Fruit fly (Drosophila melanogaster) whole organism, embryonic: ENCODE results near the gene Pif1.
A peak's percentile ranks its signal among the peaks of the same experiment; 100 is the strongest.

Experiments
- BEAF-32 ChIP-seq: fragments of 200-800 bp; sonication (Bioruptor generic); optimal IDR thresholded peaks from 3 replicates; lab custom pipeline; 2017; ENCODE audit warnings: missing biosample characterization, missing genetic modification characterization, mild to moderate bottlenecking, moderate library complexity, missing genetic modification reagents
- Bgb ChIP-seq: fragments of 200-800 bp; sonication (Bioruptor generic); IDR thresholded peaks from 2 replicates; pipeline ENCODE4 v1.3.6; 2022; ENCODE audit warnings: missing biosample characterization, missing genetic modification characterization; ENCODE audit not compliant: partially characterized antibody
- C15 ChIP-seq: fragments of 200-800 bp; sonication (Bioruptor generic); IDR thresholded peaks from 3 replicates; pipeline ENCODE4 v1.3.6; 2022; ENCODE audit warnings: missing biosample characterization, missing genetic modification characterization
- CG10321 ChIP-seq: fragments of 200-800 bp; sonication (Bioruptor generic); IDR thresholded peaks from 2 replicates; pipeline ENCODE4 v1.3.6; 2022; ENCODE audit warnings: missing biosample characterization, missing genetic modification characterization
- CG10979 ChIP-seq: fragments of 200-800 bp; sonication (Bioruptor generic); optimal IDR thresholded peaks from 2 replicates; lab custom pipeline; 2018; ENCODE audit warnings: missing biosample characterization, mild to moderate bottlenecking, missing genetic modification characterization, moderate library complexity
- CG13287 ChIP-seq: fragments of 200-800 bp; sonication (Bioruptor generic); IDR thresholded peaks from 2 replicates; pipeline ENCODE4 v1.3.6; 2022; ENCODE audit warnings: missing biosample characterization, missing genetic modification characterization; ENCODE audit not compliant: partially characterized antibody
- CG14014 ChIP-seq: fragments of 200-800 bp; sonication (Bioruptor generic); IDR thresholded peaks from 2 replicates; pipeline ENCODE4 v1.3.6; 2022; ENCODE audit warnings: missing biosample characterization, missing genetic modification characterization
- CG15696 ChIP-seq: fragments of 200-800 bp; sonication (Bioruptor generic); optimal IDR thresholded peaks from 2 replicates; lab custom pipeline; 2019; ENCODE audit warnings: missing biosample characterization, mild to moderate bottlenecking, missing genetic modification characterization, moderate library complexity
- CG16813 ChIP-seq: fragments of 200-800 bp; sonication (Bioruptor generic); IDR thresholded peaks from 3 replicates; pipeline ENCODE4 v1.3.6; 2022; ENCODE audit warnings: missing biosample characterization, missing genetic modification characterization; ENCODE audit not compliant: partially characterized antibody
- CG17385 ChIP-seq: fragments of 200-800 bp; sonication (Bioruptor generic); optimal IDR thresholded peaks from 3 replicates; lab custom pipeline; 2018; ENCODE audit warnings: missing biosample characterization, mild to moderate bottlenecking, missing genetic modification characterization
- CG18619 ChIP-seq: fragments of 200-800 bp; sonication (Bioruptor generic); optimal IDR thresholded peaks from 3 replicates; lab custom pipeline; 2017; ENCODE audit warnings: missing biosample characterization, mild to moderate bottlenecking, missing genetic modification characterization
- CG31365 ChIP-seq: fragments of 200-800 bp; sonication (Bioruptor generic); optimal IDR thresholded peaks from 2 replicates; lab custom pipeline; 2018; ENCODE audit warnings: missing biosample characterization, mild to moderate bottlenecking, missing genetic modification characterization
- CG3407 ChIP-seq: fragments of 200-800 bp; sonication (Bioruptor generic); optimal IDR thresholded peaks from 2 replicates; lab custom pipeline; 2018; ENCODE audit warnings: missing biosample characterization, mild to moderate bottlenecking, missing genetic modification characterization
- CG4820 ChIP-seq: fragments of 200-800 bp; sonication (Bioruptor generic); optimal IDR thresholded peaks from 3 replicates; lab custom pipeline; 2016; ENCODE audit warnings: missing biosample characterization, missing genetic modification characterization
- CG7987 ChIP-seq: fragments of 200-800 bp; sonication (Bioruptor generic); optimal IDR thresholded peaks from 2 replicates; lab custom pipeline; 2018; ENCODE audit warnings: missing biosample characterization, mild to moderate bottlenecking, missing genetic modification characterization, moderate library complexity
- CHES-1-like ChIP-seq: fragments of 200-800 bp; sonication (Bioruptor generic); optimal IDR thresholded peaks from 2 replicates; lab custom pipeline; 2016; ENCODE audit warnings: missing biosample characterization, missing genetic modification characterization
- Camta ChIP-seq: fragments of 200-800 bp; sonication (Bioruptor generic); optimal IDR thresholded peaks from 2 replicates; lab custom pipeline; 2016; ENCODE audit warnings: missing biosample characterization, missing genetic modification characterization
- CrebB ChIP-seq: fragments of 200-800 bp; sonication (Bioruptor generic); optimal IDR thresholded peaks from 3 replicates; lab custom pipeline; 2018; ENCODE audit warnings: missing biosample characterization, mild to moderate bottlenecking, missing genetic modification characterization
- Dp ChIP-seq: fragments of 200-800 bp; sonication (Bioruptor generic); optimal IDR thresholded peaks from 2 replicates; lab custom pipeline; 2018; ENCODE audit warnings: missing biosample characterization, mild to moderate bottlenecking, missing genetic modification characterization, moderate library complexity
- Dref ChIP-seq: fragments of 200-800 bp; sonication (Bioruptor generic); IDR thresholded peaks from 2 replicates; pipeline ENCODE4 v1.3.6; 2022; ENCODE audit warnings: missing biosample characterization, missing genetic modification characterization
- E2f1 ChIP-seq: fragments of 200-800 bp; sonication (Bioruptor generic); IDR thresholded peaks from 2 replicates; pipeline ENCODE4 v1.3.6; 2022; ENCODE audit warnings: missing biosample characterization, missing genetic modification characterization
- H2.0 ChIP-seq: fragments of 200-800 bp; sonication (Bioruptor generic); IDR thresholded peaks from 2 replicates; pipeline ENCODE4 v1.3.6; 2022; ENCODE audit warnings: missing biosample characterization, missing genetic modification characterization
- Lim3 ChIP-seq: fragments of 200-800 bp; sonication (Bioruptor generic); IDR thresholded peaks from 2 replicates; pipeline ENCODE4 v1.3.6; 2022; ENCODE audit warnings: missing biosample characterization, missing genetic modification characterization
- NC2α ChIP-seq: fragments of 200-800 bp; sonication (Bioruptor generic); optimal IDR thresholded peaks from 2 replicates; lab custom pipeline; 2016; ENCODE audit warnings: missing biosample characterization, missing genetic modification characterization
- Nf-YC ChIP-seq: fragments of 200-800 bp; optimal IDR thresholded peaks from 3 replicates; lab custom pipeline; 2019; ENCODE audit warnings: missing biosample characterization, mild to moderate bottlenecking, missing genetic modification characterization, moderate library complexity
- Pdp1 ChIP-seq, 2 experiments: fragments of 200-800 bp; sonication (Bioruptor generic); optimal IDR thresholded peaks; 3 replicates each; lab custom pipeline; 2016; ENCODE audit warnings: missing biosample characterization in 2 of 2, missing genetic modification characterization in 2 of 2, mild to moderate bottlenecking in 1 of 2, moderate library complexity in 1 of 2
- Sry-β ChIP-seq: fragments of 200-800 bp; sonication (Bioruptor generic); optimal IDR thresholded peaks from 2 replicates; lab custom pipeline; 2018; ENCODE audit warnings: missing biosample characterization, mild to moderate bottlenecking, missing genetic modification characterization, moderate library complexity
- Sry-δ ChIP-seq: fragments of 200-800 bp; sonication (Bioruptor generic); optimal IDR thresholded peaks from 2 replicates; lab custom pipeline; 2016; ENCODE audit warnings: missing biosample characterization, missing genetic modification characterization
- amos ChIP-seq: fragments of 200-800 bp; sonication (Bioruptor generic); IDR thresholded peaks from 2 replicates; pipeline ENCODE4 v1.3.6; 2022; ENCODE audit warnings: missing biosample characterization, missing genetic modification characterization; ENCODE audit not compliant: partially characterized antibody
- ash1 ChIP-seq: fragments of 200-800 bp; sonication (Bioruptor generic); optimal IDR thresholded peaks from 2 replicates; lab custom pipeline; 2018; ENCODE audit warnings: missing biosample characterization, mild to moderate bottlenecking, missing genetic modification characterization
- cad ChIP-seq: fragments of >200 bp; optimal IDR thresholded peaks from 2 replicates; lab custom pipeline; 2017; ENCODE audit warnings: missing biosample characterization, missing genetic modification characterization
- croc ChIP-seq: fragments of 200-800 bp; sonication (Bioruptor generic); conservative IDR thresholded peaks from 3 replicates; pipeline ENCODE4 v1.3.6; 2022; ENCODE audit warnings: missing biosample characterization, missing genetic modification characterization
- crp ChIP-seq, 2 experiments: fragments of 200-800 bp; sonication (Bioruptor generic); optimal IDR thresholded peaks; 2 replicates in 1 of 2; 3 replicates in 1 of 2; lab custom pipeline; 2017; ENCODE audit warnings: missing biosample characterization in 2 of 2, missing genetic modification characterization in 2 of 2, mild to moderate bottlenecking in 1 of 2, moderate library complexity in 1 of 2
- ham ChIP-seq: fragments of 200-800 bp; sonication (Bioruptor generic); IDR thresholded peaks from 2 replicates; pipeline ENCODE4 v1.3.6; 2022; ENCODE audit warnings: missing biosample characterization, missing genetic modification characterization
- jigr1 ChIP-seq: fragments of 200-800 bp; sonication (Bioruptor generic); IDR thresholded peaks from 3 replicates; pipeline ENCODE4 v1.3.6; 2022; ENCODE audit warnings: missing biosample characterization, missing genetic modification characterization
- kay ChIP-seq: fragments of 200-800 bp; sonication (Bioruptor generic); optimal IDR thresholded peaks from 2 replicates; lab custom pipeline; 2016; ENCODE audit warnings: missing biosample characterization, missing genetic modification characterization
- mirr ChIP-seq: fragments of 200-800 bp; sonication (Bioruptor generic); optimal IDR thresholded peaks from 3 replicates; lab custom pipeline; 2018; ENCODE audit warnings: missing biosample characterization, mild to moderate bottlenecking, missing genetic modification characterization
- oc ChIP-seq: fragments of 200-800 bp; sonication (Bioruptor generic); optimal IDR thresholded peaks from 2 replicates; lab custom pipeline; 2018; ENCODE audit warnings: missing biosample characterization, mild to moderate bottlenecking, missing genetic modification characterization, moderate library complexity
- otp ChIP-seq: fragments of 200-800 bp; sonication (Bioruptor generic); IDR thresholded peaks from 3 replicates; pipeline ENCODE4, ENCODE4 v1.3.6; 2022; ENCODE audit warnings: missing biosample characterization, missing genetic modification characterization
- peb ChIP-seq: fragments of 200-800 bp; sonication (Bioruptor generic); IDR thresholded peaks from 2 replicates; pipeline ENCODE4 v1.3.6; 2022; ENCODE audit warnings: missing biosample characterization, missing genetic modification characterization
- phol ChIP-seq: fragments of 200-800 bp; sonication (Bioruptor generic); optimal IDR thresholded peaks from 3 replicates; lab custom pipeline; 2018; ENCODE audit warnings: missing biosample characterization, mild to moderate bottlenecking, missing genetic modification characterization, moderate library complexity
- pzg ChIP-seq: fragments of 200-800 bp; sonication (Bioruptor generic); optimal IDR thresholded peaks from 3 replicates; lab custom pipeline; 2018; ENCODE audit warnings: missing biosample characterization, mild to moderate bottlenecking, missing genetic modification characterization, moderate library complexity
- tin ChIP-seq: fragments of 200-800 bp; sonication (Bioruptor generic); optimal IDR thresholded peaks from 3 replicates; lab custom pipeline; 2016; ENCODE audit warnings: missing biosample characterization, missing genetic modification characterization
- tio ChIP-seq: fragments of 200-800 bp; sonication (Bioruptor generic); optimal IDR thresholded peaks from 2 replicates; lab custom pipeline; 2017; ENCODE audit warnings: missing biosample characterization, missing genetic modification characterization, inconsistent platforms
- ttk ChIP-seq: fragments of 200-800 bp; sonication (Bioruptor generic); IDR thresholded peaks from 2 replicates; pipeline ENCODE4 v2.1.2; 2022; ENCODE audit warnings: missing biosample characterization, missing genetic modification characterization
- twi ChIP-seq: fragments of 200-800 bp; optimal IDR thresholded peaks from 2 replicates; lab custom pipeline; 2019; ENCODE audit warnings: missing biosample characterization, mild to moderate bottlenecking, missing genetic modification characterization, moderate library complexity
- z ChIP-seq: fragments of 200-800 bp; sonication (Bioruptor generic); IDR thresholded peaks from 3 replicates; pipeline ENCODE4 v1.3.6; 2022; ENCODE audit warnings: missing biosample characterization, missing genetic modification characterization
- zf30C ChIP-seq: fragments of 200-800 bp; sonication (Bioruptor generic); optimal IDR thresholded peaks from 3 replicates; lab custom pipeline; 2018; ENCODE audit warnings: missing biosample characterization, mild to moderate bottlenecking, missing genetic modification characterization
- zfh1 ChIP-seq: fragments of 200-800 bp; sonication (Bioruptor generic); IDR thresholded peaks from 3 replicates; pipeline ENCODE4 v1.3.6; 2022; ENCODE audit warnings: missing biosample characterization, missing genetic modification characterization

Pif1 gene

DNA sequence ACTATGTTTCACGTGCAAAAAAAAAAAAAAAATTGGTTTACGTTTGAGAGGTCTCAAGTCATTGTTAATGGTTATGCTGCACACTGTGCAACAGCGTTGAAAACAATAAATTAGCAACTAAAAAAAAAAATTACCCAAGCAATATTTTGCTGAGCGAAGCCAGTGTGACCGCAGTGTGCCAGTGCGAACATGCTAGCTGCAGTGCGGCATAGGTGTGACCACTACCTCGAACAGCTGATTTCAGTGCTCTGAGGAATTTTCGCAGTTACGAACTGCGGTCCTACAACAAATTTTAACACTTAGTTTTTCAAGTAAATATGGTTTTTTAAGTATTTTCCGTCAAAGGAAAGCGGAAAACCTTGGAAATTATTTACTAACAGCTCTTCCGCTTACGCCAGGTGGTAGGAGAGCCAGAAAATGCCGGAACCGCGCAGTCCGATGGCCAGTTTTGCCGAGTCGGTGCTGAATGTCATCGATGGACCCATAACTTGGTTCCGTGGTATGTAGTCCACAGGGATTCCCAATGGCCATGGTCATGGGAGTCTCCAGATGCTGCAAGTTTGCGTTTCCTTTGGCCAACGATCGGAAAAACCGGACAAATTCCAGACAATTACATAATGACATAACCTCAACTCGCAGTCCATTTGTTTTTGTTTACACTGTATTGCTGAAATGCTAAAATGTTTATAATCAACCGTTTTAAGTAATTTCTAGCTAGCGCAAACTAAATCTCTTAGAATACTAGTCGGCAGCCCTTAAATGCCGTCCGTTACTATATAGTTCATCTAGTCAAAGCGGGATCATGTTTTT lies 3.7 kb downstream of the Pif1 start, which contains the start of the genes msl-2 and ND-PDSW (continued):
- TF ChIP-seq BEAF-32 (GFP tag; lab: Kevin White, UChicago) (peak; percentile 42), tio (no peak), Bgb (peak; percentile 9; the same call in 1 of the 2 replicates), CG14014 (GFP tag; lab: Robert Waterston, UW) (no peak), zf30C (GFP tag; lab: Kevin White, UChicago) (no peak), E2f1 (GFP tag; lab: Robert Waterston, UW) (no peak), jigr1 (GFP tag; lab: Robert Waterston, UW) (no peak), NC2α (GFP tag; lab: Kevin White, UChicago) (no peak), Sry-β (GFP tag; lab: Kevin White, UChicago) (peak; percentile 16), kay (no peak), Sry-δ (GFP tag; lab: Kevin White, UChicago) (peak; percentile 35), CG16813 (peak; percentile 45; the same call in 2 of the 3 replicates), zfh1 (no peak), CrebB (no peak), ham (no peak), CG31365 (tag; lab: Kevin White, UChicago) (no peak), CG3407 (GFP tag; lab: Kevin White, UChicago) (no peak), CG18619 (GFP tag; lab: Kevin White, UChicago) (no peak), amos (GFP tag; lab: Robert Waterston, UW) (peak; percentile 7; the same call in 1 of the 2 replicates), CG17385 (GFP tag; lab: Kevin White, UChicago) (no peak), Lim3 (GFP tag; lab: Robert Waterston, UW) (no peak), CG10979 (no peak), CG10321 (GFP tag; lab: Robert Waterston, UW) (no peak), C15 (GFP tag; lab: Robert Waterston, UW) (no peak), H2.0 (GFP tag; lab: Robert Waterston, UW) (no peak), tin (GFP tag; lab: Kevin White, UChicago) (no peak), Pdp1 (GFP tag; optimal IDR thresholded peaks at IDR 0.05; lab: Kevin White, UChicago) (peak in 1 of 2 experiments; percentile 96), croc (GFP tag; lab: Robert Waterston, UW) (no peak), pzg (peak; percentile 89), CG7987 (GFP tag; lab: Kevin White, UChicago) (no peak), z (GFP tag; lab: Robert Waterston, UW) (no peak), mirr (no peak), otp (GFP tag; lab: Robert Waterston, UW) (no peak), CHES-1-like (GFP tag; lab: Kevin White, UChicago) (peak; percentile 36), ash1 (GFP tag; lab: Kevin White, UChicago) (no peak), Dref (peak; percentile 33; the same call in 1 of the 2 replicates), CG4820 (no peak), peb (GFP tag; lab: Robert Waterston, UW) (no peak), cad (no peak), Camta (GFP tag; lab: Kevin White, UChicago) (no peak), crp (GFP tag; optimal IDR thresholded peaks at IDR 0.05; lab: Kevin White, UChicago) (peak; percentile 72 to 96), Dp (GFP tag; lab: Kevin White, UChicago) (peak; percentile 20), CG15696 (tag; lab: Kevin White, UChicago) (no peak), phol (tag; lab: Kevin White, UChicago) (peak; percentile 26), CG13287 (GFP tag; lab: Robert Waterston, UW) (peak; percentile 31; the same call in 1 of the 2 replicates), Nf-YC (tag; lab: Kevin White, UChicago) (no peak), ttk (GFP tag; lab: Robert Waterston, UW) (no peak), oc (no peak), twi (tag; lab: Kevin White, UChicago) (no peak)
